Worm (Caenorhabditis elegans): ENCODE results near the gene gmeb-1.
A peak's percentile ranks its signal among the peaks of the same experiment; 100 is the strongest.

gmeb-1 gene

ce11 chrII:51352-51751 is 32.0 kb downstream of the gmeb-1 start, which contains the start of gene sptl-1:
sptl-1 (plus strand) TSS chrII:51652.
- TF ChIP-seq hnd-1 (tag; optimal IDR thresholded peaks at IDR 0.05) = no peak
- TF ChIP-seq hmg-4 (GFP tag; optimal IDR thresholded peaks at IDR 0.05) = no peak
- TF ChIP-seq pes-1 (GFP tag; IDR thresholded peaks at IDR 0.05) = no peak
- TF ChIP-seq tbx-37 (GFP tag; conservative IDR thresholded peaks at IDR 0.05) = no peak
- no peak for TF ChIP-seq ceh-36 (tag; optimal IDR thresholded peaks at IDR 0.05)
- TF ChIP-seq tra-4 (tag; optimal IDR thresholded peaks at IDR 0.05) = no peak
- no peak for TF ChIP-seq ceh-13 (GFP tag; optimal IDR thresholded peaks at IDR 0.05)
- TF ChIP-seq ama-1 (optimal IDR thresholded peaks at IDR 0.05) = no peak
- no peak for TF ChIP-seq ets-7 (tag; optimal IDR thresholded peaks at IDR 0.05)

- TF ChIP-seq ama-1 (optimal IDR thresholded peaks at IDR 0.05) = no peak
- no peak for TF ChIP-seq ets-7 (tag; optimal IDR thresholded peaks at IDR 0.05)
- no peak for TF ChIP-seq hmbx-1 (tag; optimal IDR thresholded peaks at IDR 0.05)
- no peak for TF ChIP-seq pes-1 (GFP tag; IDR thresholded peaks at IDR 0.05)
- TF ChIP-seq tbx-37 (GFP tag; conservative IDR thresholded peaks at IDR 0.05) = no peak
- no peak for TF ChIP-seq B0310.2 (tag; optimal IDR thresholded peaks at IDR 0.05)
- no peak for TF ChIP-seq aly-1 (tag; optimal IDR thresholded peaks at IDR 0.05)
- no peak for TF ChIP-seq flt-1 (GFP tag; IDR thresholded peaks at IDR 0.05)
- no peak for TF ChIP-seq sea-1 (GFP tag; conservative IDR thresholded peaks at IDR 0.05)
- TF ChIP-seq hmg-4 (GFP tag; optimal IDR thresholded peaks at IDR 0.05) = no peak
- TF ChIP-seq tbx-11 (GFP tag; IDR thresholded peaks at IDR 0.05) = no peak
- no peak for TF ChIP-seq hnd-1 (tag; optimal IDR thresholded peaks at IDR 0.05)
- no peak for TF ChIP-seq tra-4 (tag; optimal IDR thresholded peaks at IDR 0.05)
- TF ChIP-seq scrt-1 (GFP tag; IDR thresholded peaks at IDR 0.05) = no peak
- TF ChIP-seq ceh-36 (tag; optimal IDR thresholded peaks at IDR 0.05) = no peak
- TF ChIP-seq ceh-13 (GFP tag; optimal IDR thresholded peaks at IDR 0.05) = no peak
- TF ChIP-seq F13C5.2 (tag; optimal IDR thresholded peaks at IDR 0.05) = no peak
These were observed 35.9 kb downstream of the gmeb-1 start, which contains the start of gene tre-5 for ce11 chrII:55204-55603. tre-5 (minus strand) TSS chrII:55304.

ce11 chrII:57370-57769 is 38.0 kb downstream of the gmeb-1 start, which contains the start of gene ascc-1:
ascc-1 (plus strand) TSS chrII:57670.
- TF ChIP-seq B0310.2 (tag; optimal IDR thresholded peaks at IDR 0.05) (no peak), tbx-11 (GFP tag; IDR thresholded peaks at IDR 0.05) (no peak)

ce11 chrII:57873-58272 is 38.5 kb downstream of the gmeb-1 start:
- TF ChIP-seq ceh-13 (GFP tag; optimal IDR thresholded peaks at IDR 0.05) (no peak), ceh-36 (tag; optimal IDR thresholded peaks at IDR 0.05) (no peak), hnd-1 (tag; optimal IDR thresholded peaks at IDR 0.05) (no peak), tbx-37 (GFP tag; conservative IDR thresholded peaks at IDR 0.05) (no peak), hmg-4 (GFP tag; optimal IDR thresholded peaks at IDR 0.05) (no peak), aly-1 (tag; optimal IDR thresholded peaks at IDR 0.05) (no peak), tbx-11 (GFP tag; IDR thresholded peaks at IDR 0.05) (no peak)

- TF ChIP-seq tra-4 (tag; optimal IDR thresholded peaks at IDR 0.05) (no peak), ama-1 (optimal IDR thresholded peaks at IDR 0.05) (no peak), ceh-13 (GFP tag; optimal IDR thresholded peaks at IDR 0.05) (no peak), hmbx-1 (tag; optimal IDR thresholded peaks at IDR 0.05) (no peak), tbx-37 (GFP tag; conservative IDR thresholded peaks at IDR 0.05) (no peak), hnd-1 (tag; optimal IDR thresholded peaks at IDR 0.05) (no peak), F13C5.2 (tag; optimal IDR thresholded peaks at IDR 0.05) (no peak), pes-1 (GFP tag; IDR thresholded peaks at IDR 0.05) (no peak)
These were observed 40.7 kb downstream of the gmeb-1 start for ce11 chrII:60049-60448.

- TF ChIP-seq hnd-1 (tag; optimal IDR thresholded peaks at IDR 0.05) (no peak), ets-7 (tag; optimal IDR thresholded peaks at IDR 0.05) (no peak), aly-1 (tag; optimal IDR thresholded peaks at IDR 0.05) (no peak), ceh-36 (tag; optimal IDR thresholded peaks at IDR 0.05) (no peak), ceh-13 (GFP tag; optimal IDR thresholded peaks at IDR 0.05) (no peak)
These were observed 41.7 kb downstream of the gmeb-1 start, which contains the start of gene C23H3.2 for ce11 chrII:61013-61412. C23H3.2 (plus strand) TSS chrII:61313.

ce11 chrII:65484-65883 is 46.1 kb downstream of the gmeb-1 start:
- no peak for TF ChIP-seq tra-4 (tag; optimal IDR thresholded peaks at IDR 0.05)
- no peak for TF ChIP-seq flt-1 (GFP tag; IDR thresholded peaks at IDR 0.05)
- TF ChIP-seq pes-1 (GFP tag; IDR thresholded peaks at IDR 0.05) = no peak
- TF ChIP-seq aly-1 (tag; optimal IDR thresholded peaks at IDR 0.05) = no peak
- no peak for TF ChIP-seq ama-1 (optimal IDR thresholded peaks at IDR 0.05)
- TF ChIP-seq ceh-13 (GFP tag; optimal IDR thresholded peaks at IDR 0.05) = no peak
- TF ChIP-seq scrt-1 (GFP tag; IDR thresholded peaks at IDR 0.05) = no peak
- TF ChIP-seq tbx-37 (GFP tag; conservative IDR thresholded peaks at IDR 0.05) = no peak
- no peak for TF ChIP-seq F13C5.2 (tag; optimal IDR thresholded peaks at IDR 0.05)
- no peak for TF ChIP-seq hmbx-1 (tag; optimal IDR thresholded peaks at IDR 0.05)
- TF ChIP-seq ets-7 (tag; optimal IDR thresholded peaks at IDR 0.05) = no peak
- TF ChIP-seq hmg-4 (GFP tag; optimal IDR thresholded peaks at IDR 0.05) = no peak
- no peak for TF ChIP-seq ceh-36 (tag; optimal IDR thresholded peaks at IDR 0.05)
- no peak for TF ChIP-seq tbx-11 (GFP tag; IDR thresholded peaks at IDR 0.05)
- no peak for TF ChIP-seq B0310.2 (tag; optimal IDR thresholded peaks at IDR 0.05)
- TF ChIP-seq sea-1 (GFP tag; conservative IDR thresholded peaks at IDR 0.05) = no peak
- no peak for TF ChIP-seq hnd-1 (tag; optimal IDR thresholded peaks at IDR 0.05)

- 0 out of 2 replicates have a peak, but pooled peaks have one; percentile 6 for TF ChIP-seq pes-1 (GFP tag; IDR thresholded peaks at IDR 0.05)
- peak; percentile 53 for TF ChIP-seq F13C5.2 (tag; optimal IDR thresholded peaks at IDR 0.05)
- peak; percentile 68 for TF ChIP-seq hmg-4 (GFP tag; optimal IDR thresholded peaks at IDR 0.05)
- TF ChIP-seq tra-4 (tag; optimal IDR thresholded peaks at IDR 0.05) = no peak
- TF ChIP-seq ets-7 (tag; optimal IDR thresholded peaks at IDR 0.05) = peak; percentile 34
- TF ChIP-seq B0310.2 (tag; optimal IDR thresholded peaks at IDR 0.05) = peak; percentile 12
- TF ChIP-seq ceh-36 (tag; optimal IDR thresholded peaks at IDR 0.05) = no peak
- TF ChIP-seq aly-1 (tag; optimal IDR thresholded peaks at IDR 0.05) = peak; percentile 39
- TF ChIP-seq hnd-1 (tag; optimal IDR thresholded peaks at IDR 0.05) = no peak
- no peak for TF ChIP-seq hmbx-1 (tag; optimal IDR thresholded peaks at IDR 0.05)
- no peak for TF ChIP-seq tbx-11 (GFP tag; IDR thresholded peaks at IDR 0.05)
- TF ChIP-seq ceh-13 (GFP tag; optimal IDR thresholded peaks at IDR 0.05) = no peak
- no peak for TF ChIP-seq scrt-1 (GFP tag; IDR thresholded peaks at IDR 0.05)
- no peak for TF ChIP-seq sea-1 (GFP tag; conservative IDR thresholded peaks at IDR 0.05)
These were observed 47.0 kb downstream of the gmeb-1 start for ce11 chrII:66322-66721.
